Fruit fly (Drosophila melanogaster): ENCODE measurements around the gene ex.

Gene ex

DNA sequence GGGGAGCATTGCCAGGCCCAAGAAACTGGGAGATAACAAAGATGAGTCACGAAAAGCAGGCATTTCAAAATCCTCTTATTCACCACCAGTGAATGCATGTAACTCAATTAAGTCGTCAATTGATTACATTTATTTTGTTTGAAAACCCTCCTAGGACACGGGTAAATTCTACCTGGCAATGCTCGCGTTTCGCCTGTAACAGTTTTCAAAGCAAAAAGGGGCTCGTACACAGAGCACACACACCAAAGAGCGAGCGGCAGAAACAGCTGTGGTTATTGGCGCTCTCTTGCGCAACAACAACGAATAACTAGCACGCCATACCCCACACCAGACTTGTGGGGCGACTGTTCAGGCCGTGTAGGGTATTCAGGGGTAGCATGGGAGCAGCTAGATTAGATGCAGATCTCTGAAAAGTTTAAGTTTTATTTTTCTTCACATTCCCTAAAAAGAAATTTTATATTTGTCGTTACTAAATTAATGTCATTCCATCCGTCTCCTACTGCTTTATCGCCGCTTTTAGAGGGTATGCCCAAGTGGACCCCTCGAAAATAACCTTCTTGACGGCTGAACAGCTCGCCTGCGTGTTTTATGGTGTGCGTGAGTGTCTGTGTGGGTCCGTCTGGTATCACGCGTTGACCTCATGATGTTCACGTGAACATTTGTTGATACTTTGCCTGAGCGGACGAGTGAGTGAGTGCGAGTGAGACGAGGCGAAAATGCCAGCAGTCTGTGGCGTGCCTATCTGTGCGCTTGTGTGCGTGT, 49.8 kb downstream of the ex start (continued):
- TF ChIP-seq Fer2 (tag; optimal IDR thresholded peaks at IDR 0.05): peak; percentile 100
- peak; percentile 100 for TF ChIP-seq dmrt99B (tag; optimal IDR thresholded peaks at IDR 0.05)
- TF ChIP-seq CG6175 (GFP tag; IDR thresholded peaks at IDR 0.05): no peak
- no peak for TF ChIP-seq CG14050 (GFP tag; IDR thresholded peaks at IDR 0.05)
- TF ChIP-seq crc (GFP tag; optimal IDR thresholded peaks at IDR 0.05): peak; percentile 100
- peak in 1 of 2 experiments; percentile 97 for TF ChIP-seq Dfd (GFP tag; optimal IDR thresholded peaks at IDR 0.05)
- TF ChIP-seq seq (GFP tag; IDR thresholded peaks at IDR 0.05): no peak
- TF ChIP-seq CG17359 (tag; optimal IDR thresholded peaks at IDR 0.05): peak; percentile 100
- peak; percentile 100 for TF ChIP-seq CG13775 (GFP tag; optimal IDR thresholded peaks at IDR 0.05)
- TF ChIP-seq CG8765 (GFP tag; IDR thresholded peaks at IDR 0.05): no peak
- TF ChIP-seq Awh (GFP tag; IDR thresholded peaks at IDR 0.05): no peak
- peak; percentile 100 for TF ChIP-seq CoRest (tag; optimal IDR thresholded peaks at IDR 0.05)
- no peak for TF ChIP-seq Ravus (GFP tag; IDR thresholded peaks at IDR 0.05)
- peak; percentile 100 for TF ChIP-seq pho (GFP tag; optimal IDR thresholded peaks at IDR 0.05)
- peak; percentile 100 for TF ChIP-seq disco-r (GFP tag; optimal IDR thresholded peaks at IDR 0.05)
- TF ChIP-seq al (GFP tag; IDR thresholded peaks at IDR 0.05): no peak
- no peak for TF ChIP-seq GATAe (GFP tag; conservative IDR thresholded peaks at IDR 0.05)
- peak; percentile 97 to 100 for TF ChIP-seq eve (GFP tag; optimal IDR thresholded peaks at IDR 0.05)
- TF ChIP-seq so (GFP tag; IDR thresholded peaks at IDR 0.05): no peak
- peak; percentile 100 for TF ChIP-seq NfI (GFP tag; optimal IDR thresholded peaks at IDR 0.05)
- TF ChIP-seq Dref (GFP tag; IDR thresholded peaks at IDR 0.05): no peak
- TF ChIP-seq CG3995 (GFP tag; optimal IDR thresholded peaks at IDR 0.05): peak; percentile 93
- TF ChIP-seq CG7556 (GFP tag; optimal IDR thresholded peaks at IDR 0.05): peak; percentile 100
- peak; percentile 100 for TF ChIP-seq CG18262 (tag; optimal IDR thresholded peaks at IDR 0.05)
- peak; percentile 100 for TF ChIP-seq CG31388 (GFP tag; optimal IDR thresholded peaks at IDR 0.05)
- no peak for TF ChIP-seq CG17361 (GFP tag; IDR thresholded peaks at IDR 0.05)
- peak; percentile 100 for TF ChIP-seq dm (GFP tag; optimal IDR thresholded peaks at IDR 0.05)
- peak; percentile 96 for TF ChIP-seq Deaf1 (tag; optimal IDR thresholded peaks at IDR 0.05)
- TF ChIP-seq gt (GFP tag; IDR thresholded peaks at IDR 0.05): no peak
- peak; percentile 100 for TF ChIP-seq onecut (GFP tag; IDR thresholded peaks at IDR 0.05)
- TF ChIP-seq CG2889 (GFP tag; IDR thresholded peaks at IDR 0.05): no peak
- TF ChIP-seq CG6683 (GFP tag; optimal IDR thresholded peaks at IDR 0.05): peak; percentile 100
- no peak for TF ChIP-seq cas (GFP tag; IDR thresholded peaks at IDR 0.05)
- no peak for TF ChIP-seq ato (GFP tag; IDR thresholded peaks at IDR 0.05; ENCODE audit: partially characterized antibody)
- no peak for TF ChIP-seq sob (GFP tag; IDR thresholded peaks at IDR 0.05)
- peak; percentile 98 for TF ChIP-seq CG17186 (GFP tag; optimal IDR thresholded peaks at IDR 0.05)
- peak; percentile 100 for TF ChIP-seq ac (GFP tag; optimal IDR thresholded peaks at IDR 0.05)
- no peak for TF ChIP-seq CG14860 (GFP tag; IDR thresholded peaks at IDR 0.05; ENCODE audit: partially characterized antibody)
- peak; percentile 100 for TF ChIP-seq CG17385 (GFP tag; optimal IDR thresholded peaks at IDR 0.05)
- peak; percentile 100 for TF ChIP-seq CG6272 (GFP tag; IDR thresholded peaks at IDR 0.05)
- no peak for TF ChIP-seq CG6689 (GFP tag; IDR thresholded peaks at IDR 0.05)
- TF ChIP-seq CG5180 (GFP tag; optimal IDR thresholded peaks at IDR 0.05): peak; percentile 96
- peak; percentile 100 for TF ChIP-seq Side (GFP tag; optimal IDR thresholded peaks at IDR 0.05)
- TF ChIP-seq CG30020 (tag; optimal IDR thresholded peaks at IDR 0.05): peak; percentile 95
- TF ChIP-seq usp (GFP tag; optimal IDR thresholded peaks at IDR 0.05): no peak
- TF ChIP-seq esg (GFP tag; conservative IDR thresholded peaks at IDR 0.05): no peak
- peak; percentile 100 for TF ChIP-seq CG10565 (GFP tag; optimal IDR thresholded peaks at IDR 0.05)
- no peak for TF ChIP-seq CG4360 (GFP tag; IDR thresholded peaks at IDR 0.05)
- TF ChIP-seq CG10654 (GFP tag; optimal IDR thresholded peaks at IDR 0.05): peak; percentile 100
- TF ChIP-seq pnt (GFP tag; optimal IDR thresholded peaks at IDR 0.05): peak; percentile 100
- peak; percentile 59 for TF ChIP-seq BEAF-32 (GFP tag; optimal IDR thresholded peaks at IDR 0.05)
